Fruit fly (Drosophila melanogaster) whole organism, wandering third instar larva: ENCODE measurements around the gene CG3408.

ENCODE experiments used
- Hr78 ChIP-seq: fragments of >200 bp; optimal IDR thresholded peaks from 2 replicates; lab custom pipeline; 2017; ENCODE audit warnings: missing biosample characterization, missing genetic modification characterization
- N ChIP-seq: fragments of >200 bp; optimal IDR thresholded peaks from 2 replicates; lab custom pipeline; 2018; ENCODE audit warnings: missing biosample characterization, missing external identifiers, missing genetic modification characterization
- brk ChIP-seq: fragments of 200-800 bp; sonication (Bioruptor generic); optimal IDR thresholded peaks from 2 replicates; lab custom pipeline; 2016; ENCODE audit warnings: missing biosample characterization, mild to moderate bottlenecking, missing genetic modification characterization
- dl ChIP-seq, 2 experiments: fragments of 175-275, 200-275 bp in 1 of 2; fragments of 200-275 bp in 1 of 2; sonication (Bioruptor generic); optimal IDR thresholded peaks; lab custom pipeline; 2018; ENCODE audit warnings: mild to moderate bottlenecking in 2 of 2, missing biosample characterization in 2 of 2, missing genetic modification characterization in 2 of 2, moderate library complexity in 2 of 2; ENCODE audit not compliant: partially characterized antibody in 2 of 2, insufficient read depth in 1 of 2
- fru ChIP-seq: fragments of 200-800 bp; sonication (Bioruptor generic); optimal IDR thresholded peaks from 3 replicates; lab custom pipeline; 2016; ENCODE audit warnings: missing biosample characterization, mild to moderate bottlenecking, missing genetic modification characterization
- h ChIP-seq: fragments of 200-800 bp; sonication (Bioruptor generic); optimal IDR thresholded peaks from 3 replicates; lab custom pipeline; 2016; ENCODE audit warnings: missing biosample characterization, mild to moderate bottlenecking, missing genetic modification characterization
- pan ChIP-seq: fragments of >200 bp; optimal IDR thresholded peaks from 2 replicates; lab custom pipeline; 2017
- psq ChIP-seq: fragments of 200-800 bp; sonication (Bioruptor generic); optimal IDR thresholded peaks from 3 replicates; lab custom pipeline; 2017; ENCODE audit warnings: missing biosample characterization, mild to moderate bottlenecking, missing genetic modification characterization, moderate library complexity
- woc ChIP-seq: sonication (Bioruptor generic); optimal IDR thresholded peaks from 2 replicates; lab custom pipeline; 2016; ENCODE audit warnings: missing biosample characterization, mild to moderate bottlenecking, missing genetic modification characterization

dm6 chr3L:9556666-9557065 is 47.3 kb upstream of the CG3408 start:
- TF ChIP-seq Hr78 (no peak), psq (no peak), N (GFP tag; lab: Kevin White, UChicago) (no peak), fru (no peak), brk (GFP tag; lab: Kevin White, UChicago) (no peak), woc (GFP tag; lab: Kevin White, UChicago) (no peak), pan (lab: Kevin White, UChicago) (no peak), dl (GFP tag; optimal IDR thresholded peaks at IDR 0.05; lab: Kevin White, UChicago; ENCODE audit: insufficient read depth in 1 of 2, partially characterized antibody in 2 of 2) (no peak), h (GFP tag; lab: Kevin White, UChicago) (no peak)
